Worm (Caenorhabditis elegans) whole organism, L1 larva: ENCODE data around the gene B0554.7.

Experiments used
- elt-3 ChIP-seq, 6 experiments: fragments of 150-350 bp in 1 of 6; sonication (generic microtip); optimal IDR thresholded peaks; 2 replicates each; lab custom pipeline; 2017 to 2018; ENCODE audit warnings: missing biosample characterization in 6 of 6, missing genetic modification characterization in 6 of 6, inconsistent platforms in 1 of 6
- fos-1 ChIP-seq: fragments of 150-350 bp; optimal IDR thresholded peaks from 2 replicates; lab custom pipeline; 2014; ENCODE audit warnings: missing biosample characterization, missing genetic modification characterization
- lin-15B ChIP-seq: fragments of 150-350 bp; sonication (generic microtip); optimal IDR thresholded peaks from 3 replicates; lab custom pipeline; 2014; ENCODE audit warnings: missing biosample characterization, missing genetic modification characterization
- lsy-2 ChIP-seq, 2 experiments: fragments of 150-350 bp; optimal IDR thresholded peaks; 2 replicates each; lab custom pipeline; 2014; ENCODE audit warnings: missing biosample characterization in 2 of 2, missing genetic modification characterization in 2 of 2
- mdl-1 ChIP-seq, 2 experiments: fragments of 150-350 bp; optimal IDR thresholded peaks; 2 replicates each; lab custom pipeline; 2014 to 2017; ENCODE audit warnings: missing biosample characterization in 2 of 2, missing genetic modification characterization in 2 of 2, inconsistent platforms in 1 of 2
- nhr-11 ChIP-seq: fragments of 150-350 bp; optimal IDR thresholded peaks from 2 replicates; lab custom pipeline; 2014; ENCODE audit warnings: missing biosample characterization, missing genetic modification characterization
- skn-1 ChIP-seq: fragments of 150-350 bp; optimal IDR thresholded peaks from 2 replicates; lab custom pipeline; 2014; ENCODE audit warnings: missing biosample characterization, missing genetic modification characterization
- sox-4 ChIP-seq: sonication (generic microtip); optimal IDR thresholded peaks from 2 replicates; lab custom pipeline; 2016; ENCODE audit warnings: missing genetic modification characterization, missing compliant biosample characterization
- swsn-7 ChIP-seq: sonication (generic microtip); optimal IDR thresholded peaks from 2 replicates; lab custom pipeline; 2016; ENCODE audit warnings: missing genetic modification characterization, missing compliant biosample characterization
- tbx-2 ChIP-seq: sonication (generic microtip); optimal IDR thresholded peaks from 2 replicates; lab custom pipeline; 2016; ENCODE audit warnings: missing genetic modification characterization, missing compliant biosample characterization
- unc-62 ChIP-seq: fragments of 150-350 bp; optimal IDR thresholded peaks from 2 replicates; lab custom pipeline; 2014; ENCODE audit warnings: missing biosample characterization, missing genetic modification reagents, missing genetic modification characterization
- ztf-4 ChIP-seq: fragments of 150-350 bp; optimal IDR thresholded peaks from 2 replicates; lab custom pipeline; 2014; ENCODE audit warnings: missing biosample characterization, missing genetic modification characterization

DNA sequence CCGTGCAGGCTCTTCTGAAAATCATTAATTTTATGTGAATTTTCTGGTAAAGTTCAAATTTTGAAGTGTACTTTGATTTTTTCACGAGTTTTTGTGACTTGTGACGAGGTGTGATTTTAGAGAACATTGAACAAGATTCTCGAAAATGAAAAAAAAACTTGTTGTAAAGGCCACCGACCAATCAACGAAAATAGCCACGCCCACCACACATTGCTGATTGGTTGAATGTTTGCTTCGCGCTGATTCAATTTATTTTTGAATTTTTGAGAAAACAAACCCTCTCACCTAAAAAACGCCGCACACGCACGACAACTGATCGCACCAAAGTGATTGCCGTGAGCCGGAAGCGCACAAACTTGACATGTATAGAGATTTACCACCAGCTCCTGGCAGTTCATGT is 42.0 kb upstream of the B0554.7 start:
- TF ChIP-seq fos-1 (tag; lab: Kevin White, UChicago) (no peak), lsy-2 (tag; optimal IDR thresholded peaks at IDR 0.05; lab: Kevin White, UChicago) (no peak), tbx-2 (tag; lab: Kevin White, UChicago) (no peak), elt-3 (tag; optimal IDR thresholded peaks at IDR 0.05; lab: Kevin White, UChicago) (no peak), lin-15B (tag; lab: Kevin White, UChicago) (no peak), unc-62 (no peak), ztf-4 (tag; lab: Kevin White, UChicago) (no peak), skn-1 (tag; lab: Kevin White, UChicago) (no peak), mdl-1 (tag; optimal IDR thresholded peaks at IDR 0.05; lab: Kevin White, UChicago) (no peak), swsn-7 (no peak), nhr-11 (tag; lab: Kevin White, UChicago) (no peak), sox-4 (tag; lab: Kevin White, UChicago) (no peak)
